Fruit fly (Drosophila melanogaster): ENCODE data around the gene RhoGEF64C.

- TF ChIP-seq scrt (GFP tag; optimal IDR thresholded peaks at IDR 0.05) (no peak), CG33213 (GFP tag; optimal IDR thresholded peaks at IDR 0.05) (no peak), pum (GFP tag; optimal IDR thresholded peaks at IDR 0.05) (no peak), Scr (GFP tag; IDR thresholded peaks at IDR 0.05; ENCODE audit: partially characterized antibody) (no peak)
Measured at dm6 chr3L:4747119-4747851, 54.7 kb downstream of the RhoGEF64C start.
